Worm (Caenorhabditis elegans) whole organism, L4 larva: ENCODE results near the gene C16A3.5.
A peak's percentile ranks its signal among the peaks of the same experiment; 100 is the strongest.

Experiments
- ces-1 ChIP-seq: fragments of 150-350 bp; sonication (generic microtip); optimal IDR thresholded peaks from 4 replicates; lab custom pipeline; 2014; ENCODE audit warnings: missing biosample characterization, missing genetic modification reagents, missing genetic modification characterization
- egl-43 ChIP-seq: fragments of 200-800 bp; sonication (Bioruptor generic); IDR thresholded peaks from 2 replicates; pipeline ENCODE4 v1.3.6; 2022; ENCODE audit warnings: missing genetic modification reagents, missing genetic modification characterization, missing compliant biosample characterization
- jun-1 ChIP-seq: fragments of 150-350 bp; optimal IDR thresholded peaks from 2 replicates; lab custom pipeline; 2014; ENCODE audit warnings: missing biosample characterization, missing genetic modification reagents, missing genetic modification characterization
- lin-13 ChIP-seq: fragments of 150-350 bp; optimal IDR thresholded peaks from 2 replicates; lab custom pipeline; 2014; ENCODE audit warnings: missing biosample characterization, missing genetic modification reagents, missing genetic modification characterization
- lsy-2 ChIP-seq, 2 experiments: fragments of 150-350 bp in 1 of 2; sonication (generic microtip) in 1 of 2; optimal IDR thresholded peaks; 2 replicates each; lab custom pipeline; 2014 to 2017; ENCODE audit warnings: missing biosample characterization in 2 of 2, missing genetic modification characterization in 2 of 2
- nhr-10 ChIP-seq: fragments of 150-350 bp; optimal IDR thresholded peaks from 2 replicates; lab custom pipeline; 2014; ENCODE audit warnings: missing biosample characterization, missing genetic modification characterization
- nhr-28 ChIP-seq: fragments of 150-350 bp; optimal IDR thresholded peaks from 2 replicates; lab custom pipeline; 2014; ENCODE audit warnings: missing biosample characterization, missing genetic modification characterization
- nhr-41 ChIP-seq: fragments of 200-800 bp; sonication (Bioruptor generic); IDR thresholded peaks from 2 replicates; pipeline ENCODE4 v1.3.6; 2022; ENCODE audit warnings: missing genetic modification reagents, missing genetic modification characterization, missing compliant biosample characterization
- saeg-2 ChIP-seq: fragments of 200-800 bp; sonication (Bioruptor generic); IDR thresholded peaks from 2 replicates; pipeline ENCODE4 v1.3.6; 2022; ENCODE audit warnings: missing genetic modification reagents, missing genetic modification characterization, missing compliant biosample characterization
- set-16 ChIP-seq: fragments of 200-800 bp; sonication (Bioruptor generic); IDR thresholded peaks from 2 replicates; pipeline ENCODE4 v1.3.6; 2022; ENCODE audit warnings: missing genetic modification reagents, missing genetic modification characterization, missing compliant biosample characterization
- snpc-4 ChIP-seq: fragments of 150-350 bp; optimal IDR thresholded peaks from 2 replicates; lab custom pipeline; 2014; ENCODE audit warnings: missing biosample characterization, missing genetic modification characterization
- ztf-11 ChIP-seq: fragments of 150-350 bp; optimal IDR thresholded peaks from 2 replicates; lab custom pipeline; 2014; ENCODE audit warnings: missing biosample characterization, missing genetic modification characterization

DNA sequence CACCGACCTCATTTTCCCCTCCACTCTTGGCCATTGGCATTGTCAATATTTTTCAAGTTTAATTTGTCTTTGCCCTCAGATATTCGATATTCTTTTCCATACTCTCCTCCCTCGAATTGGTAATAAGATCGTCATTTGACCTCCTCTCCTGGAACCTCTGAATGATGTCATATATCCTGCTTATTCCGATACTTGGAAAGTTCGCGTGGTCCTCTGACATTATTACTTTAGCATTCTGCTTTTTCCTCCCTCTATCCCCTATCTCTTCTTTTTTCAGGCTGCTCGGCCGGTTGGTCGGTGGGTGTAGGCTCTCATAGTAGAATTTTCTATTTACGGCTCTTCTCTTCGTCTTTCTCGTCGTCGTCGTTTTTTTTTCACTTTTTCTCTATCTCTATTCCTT, 28.1 kb upstream of the C16A3.5 start:
- TF ChIP-seq jun-1 (tag; lab: Kevin White, UChicago) = no peak
- TF ChIP-seq nhr-10 (tag; lab: Kevin White, UChicago) = no peak
- TF ChIP-seq ztf-11 = no peak
- TF ChIP-seq set-16 (GFP tag; lab: Robert Waterston, UW) = no peak
- TF ChIP-seq nhr-41 = no peak
- TF ChIP-seq egl-43 (GFP tag; lab: Robert Waterston, UW) = no peak
- no peak for TF ChIP-seq lin-13 (GFP tag; lab: Kevin White, UChicago)
- TF ChIP-seq lsy-2 (tag; optimal IDR thresholded peaks at IDR 0.05; lab: Kevin White, UChicago) = peak in 1 of 2 experiments; percentile 12
- TF ChIP-seq nhr-28 (tag; lab: Kevin White, UChicago) = no peak
- peak; percentile 34 for TF ChIP-seq ces-1 (GFP tag; lab: Kevin White, UChicago)
- no peak for TF ChIP-seq saeg-2
- TF ChIP-seq snpc-4 (tag; lab: Kevin White, UChicago) = no peak
